Worm (Caenorhabditis elegans): ENCODE results near the gene syp-1.

The syp-1 gene

DNA sequence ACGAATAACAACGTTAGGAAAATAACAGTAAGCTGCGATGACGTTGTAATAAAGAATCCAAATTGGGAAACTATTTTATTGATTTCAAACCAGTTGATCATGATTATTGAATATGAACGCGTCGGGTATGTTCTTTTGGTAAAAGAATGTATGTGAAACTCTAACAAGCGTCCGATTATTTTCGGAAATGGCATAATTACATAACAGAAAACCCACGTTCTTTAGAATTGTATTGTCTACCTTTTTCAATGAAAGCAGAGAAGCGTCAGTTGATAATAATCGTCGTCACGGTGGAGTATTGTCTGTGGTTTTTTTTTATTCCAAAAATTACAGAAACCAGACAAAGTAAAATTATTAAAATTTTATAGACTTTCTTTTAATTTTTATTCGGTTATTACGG, 51.0 kb downstream of the syp-1 start, which contains the start of gene str-14:
str-14 (minus strand) TSS at position 101 of the 400 bp plus-strand sequence.
- no peak for TF ChIP-seq blmp-1 (tag; optimal IDR thresholded peaks at IDR 0.05)
- TF ChIP-seq zip-8 (tag; optimal IDR thresholded peaks at IDR 0.05): no peak
- no peak for TF ChIP-seq hlh-1 (tag; optimal IDR thresholded peaks at IDR 0.05)
- TF ChIP-seq snpc-4 (tag; optimal IDR thresholded peaks at IDR 0.05): no peak
- no peak for TF ChIP-seq M03D4.4 (tag; optimal IDR thresholded peaks at IDR 0.05)
- TF ChIP-seq lin-13 (tag; optimal IDR thresholded peaks at IDR 0.05): no peak
- TF ChIP-seq tbx-8 (GFP tag; optimal IDR thresholded peaks at IDR 0.05): no peak
- no peak for TF ChIP-seq ceh-39 (tag; optimal IDR thresholded peaks at IDR 0.05)
- no peak for TF ChIP-seq sptf-1 (tag; optimal IDR thresholded peaks at IDR 0.05)
- TF ChIP-seq lin-32 (GFP tag; optimal IDR thresholded peaks at IDR 0.05): no peak
- no peak for TF ChIP-seq bed-3 (GFP tag; optimal IDR thresholded peaks at IDR 0.05)
- no peak for TF ChIP-seq unc-62 (GFP tag; optimal IDR thresholded peaks at IDR 0.05)
- TF ChIP-seq unc-39 (tag; optimal IDR thresholded peaks at IDR 0.05): no peak
- TF ChIP-seq sem-2 (GFP tag; optimal IDR thresholded peaks at IDR 0.05): no peak
- TF ChIP-seq flh-1 (GFP tag; optimal IDR thresholded peaks at IDR 0.05): no peak
- no peak for TF ChIP-seq cnd-1 (tag; optimal IDR thresholded peaks at IDR 0.05)
- no peak for TF ChIP-seq mls-2 (tag; optimal IDR thresholded peaks at IDR 0.05)

Measured in whole organism, mixed stage, embryonic.